Fruit fly (Drosophila melanogaster) whole organism, embryonic: ENCODE data around the gene udt.

ENCODE experiments used
- Bdp1 ChIP-seq: fragments of 200-800 bp; sonication (Bioruptor generic); optimal IDR thresholded peaks from 3 replicates; lab custom pipeline; 2016; ENCODE audit warnings: missing biosample characterization, missing genetic modification characterization
- BtbVII ChIP-seq: fragments of 200-800 bp; sonication (Bioruptor generic); optimal IDR thresholded peaks from 3 replicates; lab custom pipeline; 2017; ENCODE audit warnings: missing biosample characterization, mild to moderate bottlenecking, missing genetic modification characterization
- CG10654 ChIP-seq: fragments of 200-800 bp; sonication (Bioruptor generic); optimal IDR thresholded peaks from 2 replicates; lab custom pipeline; 2016; ENCODE audit warnings: missing biosample characterization, missing genetic modification characterization
- CG11723 ChIP-seq: fragments of 200-800 bp; sonication (Bioruptor generic); optimal IDR thresholded peaks from 2 replicates; lab custom pipeline; 2017; ENCODE audit warnings: missing biosample characterization, mild to moderate bottlenecking, missing genetic modification characterization
- CG12071 ChIP-seq: fragments of 200-800 bp; sonication (Bioruptor generic); optimal IDR thresholded peaks from 3 replicates; lab custom pipeline; 2018; ENCODE audit warnings: missing biosample characterization, mild to moderate bottlenecking, missing genetic modification characterization
- CG12155 ChIP-seq: fragments of 200-800 bp; sonication (Bioruptor generic); optimal IDR thresholded peaks from 3 replicates; lab custom pipeline; 2016; ENCODE audit warnings: missing biosample characterization, missing genetic modification characterization
- CG12236 ChIP-seq: fragments of 200-800 bp; sonication (Bioruptor generic); optimal IDR thresholded peaks from 2 replicates; lab custom pipeline; 2016; ENCODE audit warnings: missing biosample characterization, missing genetic modification characterization
- CG12942 ChIP-seq: fragments of 200-800 bp; sonication (Bioruptor generic); optimal IDR thresholded peaks from 3 replicates; lab custom pipeline; 2016; ENCODE audit warnings: missing biosample characterization, missing genetic modification characterization
- CG14014 ChIP-seq: fragments of 200-800 bp; sonication (Bioruptor generic); IDR thresholded peaks from 2 replicates; pipeline ENCODE4 v1.3.6; 2022; ENCODE audit warnings: missing biosample characterization, missing genetic modification characterization
- CG14860 ChIP-seq: fragments of 200-800 bp; sonication (Bioruptor generic); IDR thresholded peaks from 3 replicates; pipeline ENCODE4 v1.3.6; 2022; ENCODE audit warnings: missing biosample characterization, missing genetic modification characterization; ENCODE audit not compliant: partially characterized antibody
- CG14965 ChIP-seq: fragments of 200-800 bp; sonication (Bioruptor generic); optimal IDR thresholded peaks from 2 replicates; lab custom pipeline; 2016; ENCODE audit warnings: missing biosample characterization, missing genetic modification characterization, borderline replicate concordance
- CG15514 ChIP-seq: fragments of 200-800 bp; sonication (Bioruptor generic); optimal IDR thresholded peaks from 3 replicates; lab custom pipeline; 2017; ENCODE audit warnings: missing biosample characterization, missing genetic modification characterization, mild to moderate bottlenecking, moderate library complexity, missing genetic modification reagents
- CG17912 ChIP-seq: fragments of 200-800 bp; sonication (Bioruptor generic); optimal IDR thresholded peaks from 2 replicates; lab custom pipeline; 2018; ENCODE audit warnings: missing biosample characterization, mild to moderate bottlenecking, missing genetic modification characterization
- CG1792 ChIP-seq: fragments of 200-800 bp; sonication (Bioruptor generic); optimal IDR thresholded peaks from 2 replicates; lab custom pipeline; 2016; ENCODE audit warnings: missing biosample characterization, missing genetic modification characterization
- CG2129 ChIP-seq: fragments of 200-800 bp; sonication (Bioruptor generic); IDR thresholded peaks from 2 replicates; pipeline ENCODE4 v1.3.6; 2022; ENCODE audit warnings: missing biosample characterization, missing genetic modification characterization; ENCODE audit not compliant: partially characterized antibody
- CG2712 ChIP-seq: fragments of 200-800 bp; optimal IDR thresholded peaks from 3 replicates; lab custom pipeline; 2019; ENCODE audit warnings: missing biosample characterization, mild to moderate bottlenecking, missing genetic modification characterization, moderate library complexity
- CG31224 ChIP-seq: fragments of 200-800 bp; sonication (Bioruptor generic); IDR thresholded peaks from 2 replicates; pipeline ENCODE4 v1.3.6; 2022; ENCODE audit warnings: missing biosample characterization, missing genetic modification characterization
- CG34376 ChIP-seq: fragments of 200-800 bp; sonication (Bioruptor generic); optimal IDR thresholded peaks from 2 replicates; lab custom pipeline; 2018; ENCODE audit warnings: missing biosample characterization, mild to moderate bottlenecking, missing genetic modification characterization
- CG34422 ChIP-seq: fragments of 200-800 bp; sonication (Bioruptor generic); IDR thresholded peaks from 3 replicates; pipeline ENCODE4 v1.3.6; 2022; ENCODE audit warnings: missing biosample characterization, missing genetic modification characterization
- CG42726 ChIP-seq: fragments of 200-800 bp; sonication (Bioruptor generic); IDR thresholded peaks from 2 replicates; pipeline ENCODE4 v1.3.6; 2022; ENCODE audit warnings: missing biosample characterization, missing genetic modification characterization; ENCODE audit not compliant: partially characterized antibody
- CG7372 ChIP-seq: fragments of 200-800 bp; sonication (Bioruptor generic); IDR thresholded peaks from 2 replicates; pipeline ENCODE4 v1.3.6; 2022; ENCODE audit warnings: missing biosample characterization, missing genetic modification characterization
- CG7928 ChIP-seq: fragments of 200-800 bp; sonication (Bioruptor generic); optimal IDR thresholded peaks from 2 replicates; lab custom pipeline; 2017; ENCODE audit warnings: missing biosample characterization, mild to moderate bottlenecking, missing genetic modification characterization
- Camta ChIP-seq: fragments of 200-800 bp; sonication (Bioruptor generic); optimal IDR thresholded peaks from 2 replicates; lab custom pipeline; 2016; ENCODE audit warnings: missing biosample characterization, missing genetic modification characterization
- Chrac-16 ChIP-seq: fragments of 200-800 bp; sonication (Bioruptor generic); optimal IDR thresholded peaks from 3 replicates; lab custom pipeline; 2016; ENCODE audit warnings: missing biosample characterization, missing genetic modification characterization
- D19B ChIP-seq: fragments of 200-800 bp; sonication (Bioruptor generic); optimal IDR thresholded peaks from 2 replicates; lab custom pipeline; 2017; ENCODE audit warnings: missing biosample characterization, mild to moderate bottlenecking, missing genetic modification characterization
- Dfd ChIP-seq, 2 experiments: fragments of >200 bp; optimal IDR thresholded peaks; 2 replicates each; lab custom pipeline; 2017; ENCODE audit warnings: missing biosample characterization in 2 of 2, missing genetic modification characterization in 2 of 2
- Dip3 ChIP-seq: fragments of 200-800 bp; sonication (Bioruptor generic); optimal IDR thresholded peaks from 3 replicates; lab custom pipeline; 2016; ENCODE audit warnings: missing biosample characterization, missing genetic modification characterization
- E2f1 ChIP-seq: fragments of 200-800 bp; sonication (Bioruptor generic); IDR thresholded peaks from 2 replicates; pipeline ENCODE4 v1.3.6; 2022; ENCODE audit warnings: missing biosample characterization, missing genetic modification characterization
- Ets65A ChIP-seq: fragments of 200-800 bp; sonication (Bioruptor generic); peaks from one replicate; lab custom pipeline; 2016; ENCODE audit warnings: missing biosample characterization, missing genetic modification characterization
- HHEX ChIP-seq: fragments of 200-800 bp; sonication (Bioruptor generic); optimal IDR thresholded peaks from 3 replicates; lab custom pipeline; 2017; ENCODE audit warnings: missing biosample characterization, mild to moderate bottlenecking, missing genetic modification characterization, missing genetic modification reagents
- Jarid2 ChIP-seq: fragments of 200-800 bp; sonication (Bioruptor generic); optimal IDR thresholded peaks from 3 replicates; lab custom pipeline; 2017; ENCODE audit warnings: mild to moderate bottlenecking, missing biosample characterization, missing genetic modification reagents, missing genetic modification characterization
- Myb ChIP-seq: fragments of 200-800 bp; sonication (Bioruptor generic); optimal IDR thresholded peaks from 2 replicates; lab custom pipeline; 2016; ENCODE audit warnings: missing biosample characterization, missing genetic modification characterization
- Neu2 ChIP-seq: fragments of 200-800 bp; sonication (Bioruptor generic); optimal IDR thresholded peaks from 3 replicates; lab custom pipeline; 2016; ENCODE audit warnings: missing biosample characterization, missing genetic modification characterization, borderline replicate concordance
- PHDP ChIP-seq: fragments of 200-800 bp; sonication (Bioruptor generic); optimal IDR thresholded peaks from 3 replicates; lab custom pipeline; 2018; ENCODE audit warnings: missing biosample characterization, mild to moderate bottlenecking, missing genetic modification characterization, moderate library complexity
- Ptx1 ChIP-seq: fragments of 200-800 bp; sonication (Bioruptor generic); IDR thresholded peaks from 2 replicates; pipeline ENCODE4 v1.3.6; 2022; ENCODE audit warnings: missing biosample characterization, missing genetic modification characterization
- ac ChIP-seq: fragments of 200-800 bp; sonication (Bioruptor generic); optimal IDR thresholded peaks from 3 replicates; lab custom pipeline; 2017; ENCODE audit warnings: missing biosample characterization, mild to moderate bottlenecking, missing genetic modification characterization
- al ChIP-seq: fragments of 200-800 bp; sonication (Bioruptor generic); IDR thresholded peaks from 2 replicates; pipeline ENCODE4 v1.3.6; 2022; ENCODE audit warnings: missing biosample characterization, missing genetic modification characterization
- chinmo ChIP-seq: fragments of 200-800 bp; sonication (Bioruptor generic); IDR thresholded peaks from 4 replicates; pipeline ENCODE4 v1.3.6; 2022; ENCODE audit warnings: missing biosample characterization, missing genetic modification characterization; ENCODE audit not compliant: partially characterized antibody
- crc ChIP-seq: fragments of 200-800 bp; sonication (Bioruptor generic); optimal IDR thresholded peaks from 2 replicates; lab custom pipeline; 2016; ENCODE audit warnings: missing biosample characterization, missing genetic modification characterization
- eve ChIP-seq, 2 experiments: fragments of >200 bp; optimal IDR thresholded peaks; 2 replicates each; lab custom pipeline; 2017; ENCODE audit warnings: missing biosample characterization in 2 of 2, missing genetic modification characterization in 2 of 2
- hb ChIP-seq: fragments of 200-800 bp; sonication (Bioruptor generic); IDR thresholded peaks from 3 replicates; pipeline ENCODE4 v1.3.6; 2022; ENCODE audit warnings: missing biosample characterization, missing genetic modification characterization; ENCODE audit not compliant: partially characterized antibody
- mirr ChIP-seq: fragments of 200-800 bp; sonication (Bioruptor generic); optimal IDR thresholded peaks from 3 replicates; lab custom pipeline; 2018; ENCODE audit warnings: missing biosample characterization, mild to moderate bottlenecking, missing genetic modification characterization
- repo ChIP-seq: fragments of 200-800 bp; sonication (Bioruptor generic); optimal IDR thresholded peaks from 2 replicates; lab custom pipeline; 2016; ENCODE audit warnings: missing biosample characterization, missing genetic modification characterization
- ro ChIP-seq: fragments of 200-800 bp; sonication (Bioruptor generic); IDR thresholded peaks from 2 replicates; pipeline ENCODE4 v1.3.6; 2022; ENCODE audit warnings: missing biosample characterization, missing genetic modification characterization
- slbo ChIP-seq: fragments of 200-800 bp; sonication (Bioruptor generic); IDR thresholded peaks from 2 replicates; pipeline ENCODE4 v1.3.6; 2022; ENCODE audit warnings: missing biosample characterization, missing genetic modification characterization
- stc ChIP-seq: fragments of 200-800 bp; sonication (Bioruptor generic); IDR thresholded peaks from 2 replicates; pipeline ENCODE4 v1.3.6; 2022; ENCODE audit warnings: missing biosample characterization, missing genetic modification characterization
- sug ChIP-seq: fragments of 200-800 bp; optimal IDR thresholded peaks from 2 replicates; lab custom pipeline; 2019; ENCODE audit warnings: missing biosample characterization, mild to moderate bottlenecking, missing genetic modification characterization, moderate library complexity
- zen ChIP-seq: fragments of 200-800 bp; sonication (Bioruptor generic); optimal IDR thresholded peaks from 3 replicates; lab custom pipeline; 2018; ENCODE audit warnings: missing biosample characterization, mild to moderate bottlenecking, missing genetic modification characterization, moderate library complexity

Gene udt

DNA sequence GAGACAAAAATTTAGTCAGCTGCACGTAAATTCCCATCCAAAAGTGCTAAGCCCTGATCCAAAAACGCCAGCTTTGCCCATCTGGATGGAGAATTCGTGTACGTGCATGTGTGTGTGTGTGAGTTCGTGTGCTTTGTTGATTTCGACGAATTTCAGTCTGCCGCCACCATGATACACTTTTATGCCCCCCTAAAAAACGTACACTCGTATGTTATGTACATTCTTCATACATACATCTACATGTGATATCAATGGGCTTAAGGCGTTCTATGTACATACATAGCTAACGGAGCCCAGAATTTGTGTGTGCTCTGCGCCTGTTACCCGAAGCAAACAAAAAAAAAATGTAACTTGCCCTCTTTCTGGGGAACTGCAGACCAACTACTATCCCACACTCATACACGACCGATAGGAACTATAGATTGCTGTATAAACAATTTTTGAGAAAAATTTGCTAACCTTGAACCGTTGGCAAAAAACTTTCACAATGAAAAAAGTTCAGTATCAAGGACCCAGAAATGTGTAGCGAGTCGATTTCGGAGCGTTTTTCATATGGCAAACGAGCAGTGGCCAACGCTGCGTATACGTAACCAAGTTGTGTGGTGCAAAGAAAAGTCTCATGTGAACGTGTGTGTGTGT, 37.2 kb downstream of the udt start (continued):
- no peak for TF ChIP-seq CG7928 (GFP tag; lab: Kevin White, UChicago)
- TF ChIP-seq mirr (GFP tag; lab: Kevin White, UChicago), result peak; percentile 63
- no peak for TF ChIP-seq repo (GFP tag; lab: Kevin White, UChicago)
- TF ChIP-seq Dip3 (GFP tag; lab: Kevin White, UChicago), result no peak
- TF ChIP-seq stc (GFP tag; lab: Robert Waterston, UW), result no peak; the same call in 1 of the 2 replicates
- TF ChIP-seq eve (GFP tag; optimal IDR thresholded peaks at IDR 0.05; lab: Kevin White, UChicago), result no peak
- peak; percentile 19; the same call in 1 of the 2 replicates for TF ChIP-seq CG42726 (GFP tag; lab: Robert Waterston, UW)
- TF ChIP-seq CG31224 (GFP tag; lab: Robert Waterston, UW), result peak; percentile 100

DNA sequence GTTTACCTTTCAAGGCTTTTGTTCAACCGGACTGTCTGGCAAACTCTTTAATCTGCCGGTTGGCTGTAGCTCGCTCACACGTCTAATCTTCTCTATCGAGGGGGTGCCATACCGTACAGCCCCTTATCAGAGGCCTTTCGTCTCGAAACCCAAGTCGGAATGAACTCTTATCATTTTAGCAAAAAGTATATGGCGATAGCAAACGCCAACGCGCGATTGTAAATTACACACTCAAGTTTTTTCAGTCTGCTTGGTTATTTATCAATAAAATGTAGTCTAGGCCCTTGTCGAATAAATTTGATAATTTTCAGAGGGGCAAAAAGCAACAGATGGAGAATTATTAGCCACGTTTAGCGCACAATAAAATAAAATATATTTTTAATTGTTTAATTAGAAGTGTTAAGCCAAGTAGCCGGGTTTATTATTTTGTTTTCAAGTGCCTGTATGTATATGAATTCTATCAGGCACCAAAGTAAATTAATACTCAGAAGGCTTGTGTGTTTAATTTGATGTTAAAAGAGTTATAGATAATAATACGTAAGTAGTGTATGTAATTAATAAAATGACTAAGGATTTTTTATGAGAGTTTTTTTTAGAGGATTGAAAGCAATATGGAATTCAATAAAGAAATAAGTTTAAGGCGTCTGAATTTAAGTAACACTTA, 38.1 kb downstream of the udt start:
- TF ChIP-seq al (GFP tag; lab: Robert Waterston, UW) (no peak), CG15514 (GFP tag; lab: Kevin White, UChicago) (peak; percentile 2), chinmo (GFP tag; lab: Robert Waterston, UW) (0 out of 4 replicates have a peak, but pooled peaks have one; percentile 16), sug (tag; lab: Kevin White, UChicago) (peak; percentile 97), CG7372 (no peak), Chrac-16 (no peak), ro (GFP tag; lab: Robert Waterston, UW) (no peak), ac (GFP tag; lab: Kevin White, UChicago) (no peak), CG14965 (no peak), Jarid2 (no peak), hb (GFP tag; lab: Robert Waterston, UW) (no peak), PHDP (no peak), Ets65A (GFP tag; lab: Kevin White, UChicago) (no peak), CG1792 (GFP tag; lab: Kevin White, UChicago) (no peak), CG12942 (GFP tag; lab: Kevin White, UChicago) (no peak), CG12155 (no peak), BtbVII (GFP tag; lab: Kevin White, UChicago) (no peak), slbo (GFP tag; lab: Robert Waterston, UW) (no peak), CG31224 (GFP tag; lab: Robert Waterston, UW) (no peak), Camta (GFP tag; lab: Kevin White, UChicago) (no peak), Dfd (GFP tag; optimal IDR thresholded peaks at IDR 0.05; lab: Kevin White, UChicago) (no peak), Myb (no peak), CG17912 (GFP tag; lab: Kevin White, UChicago) (no peak), CG12236 (GFP tag; lab: Kevin White, UChicago) (no peak), CG10654 (GFP tag; lab: Kevin White, UChicago) (no peak), crc (no peak), CG34376 (GFP tag; lab: Kevin White, UChicago) (peak; percentile 85), CG14014 (GFP tag; lab: Robert Waterston, UW) (no peak), Neu2 (GFP tag; lab: Kevin White, UChicago) (no peak), Bdp1 (GFP tag; lab: Kevin White, UChicago) (no peak), CG11723 (GFP tag; lab: Kevin White, UChicago) (no peak), HHEX (GFP tag; lab: Kevin White, UChicago) (no peak), CG14860 (GFP tag; lab: Robert Waterston, UW) (no peak), zen (tag; lab: Kevin White, UChicago) (no peak), Ptx1 (GFP tag; lab: Robert Waterston, UW) (no peak), CG2712 (no peak), CG12071 (GFP tag; lab: Kevin White, UChicago) (no peak), CG2129 (GFP tag; lab: Robert Waterston, UW) (no peak), CG34422 (GFP tag; lab: Robert Waterston, UW) (no peak), E2f1 (GFP tag; lab: Robert Waterston, UW) (no peak), D19B (no peak)
